Worm (Caenorhabditis elegans) whole organism, L4 larva: ENCODE data around the gene fipr-1.

ENCODE experiments used
- lsy-2 ChIP-seq, 2 experiments: fragments of 150-350 bp in 1 of 2; sonication (generic microtip) in 1 of 2; optimal IDR thresholded peaks; 2 replicates each; lab custom pipeline; 2014 to 2017; ENCODE audit warnings: missing biosample characterization in 2 of 2, missing genetic modification characterization in 2 of 2
- nhr-76 ChIP-seq: fragments of 150-350 bp; optimal IDR thresholded peaks from 2 replicates; lab custom pipeline; 2014; ENCODE audit warnings: missing biosample characterization, missing genetic modification characterization

- TF ChIP-seq lsy-2 (tag; optimal IDR thresholded peaks at IDR 0.05; lab: Kevin White, UChicago), result peak; percentile 71 to 96
- peak; percentile 44 for TF ChIP-seq nhr-76 (tag; lab: Kevin White, UChicago)
These were observed 18.1 kb downstream of the fipr-1 start, which contains the start of gene tomm-20 for ce11 chrV:12343419-12343969.
